Worm (Caenorhabditis elegans): ENCODE results near the gene Y81G3A.4.

- no peak for TF ChIP-seq pha-4 (tag; optimal IDR thresholded peaks at IDR 0.05)
- TF ChIP-seq tbx-2 (tag; optimal IDR thresholded peaks at IDR 0.05) = no peak
- no peak for TF ChIP-seq fkh-10 (GFP tag; optimal IDR thresholded peaks at IDR 0.05)
- TF ChIP-seq pqm-1 (tag; optimal IDR thresholded peaks at IDR 0.05) = no peak
- no peak for TF ChIP-seq dve-1 (tag; optimal IDR thresholded peaks at IDR 0.05)
- TF ChIP-seq nhr-232 (tag; optimal IDR thresholded peaks at IDR 0.05) = no peak
Observed at ce11 chrII:13085951-13086350, 5.3 kb upstream of the Y81G3A.4 start.
